Worm (Caenorhabditis elegans) whole organism, late embryonic: ENCODE data around the gene fipr-6.
A peak's percentile ranks its signal among the peaks of the same experiment; 100 is the strongest.

Experiments used
- C38D4.7 ChIP-seq: fragments of 200-800 bp; sonication (Bioruptor generic); optimal IDR thresholded peaks from 2 replicates; lab custom pipeline; 2018; ENCODE audit warnings: mild to moderate bottlenecking, missing genetic modification characterization, moderate library complexity, missing compliant biosample characterization
- K02D7.2 ChIP-seq: sonication (generic microtip); optimal IDR thresholded peaks from 2 replicates; lab custom pipeline; 2017; ENCODE audit warnings: mild to moderate bottlenecking, missing genetic modification characterization, missing compliant biosample characterization
- K09A11.1 ChIP-seq: sonication (generic microtip); optimal IDR thresholded peaks from 2 replicates; lab custom pipeline; 2017; ENCODE audit warnings: antibody characterized with exemption, mild to moderate bottlenecking, missing genetic modification characterization, missing compliant biosample characterization; ENCODE audit not compliant: insufficient read depth
- Y22D7AL.16 ChIP-seq: sonication (generic microtip); optimal IDR thresholded peaks from 2 replicates; lab custom pipeline; 2016; ENCODE audit warnings: missing genetic modification characterization, missing compliant biosample characterization
- ceh-14 ChIP-seq: sonication (generic microtip); optimal IDR thresholded peaks from 2 replicates; lab custom pipeline; 2016; ENCODE audit warnings: missing genotype, missing genetic modification characterization, missing compliant biosample characterization
- ceh-18 ChIP-seq: sonication (generic microtip); optimal IDR thresholded peaks from 2 replicates; lab custom pipeline; 2016; ENCODE audit warnings: missing genetic modification characterization, missing compliant biosample characterization
- ceh-19 ChIP-seq: fragments of 200-800 bp; sonication (Bioruptor generic); optimal IDR thresholded peaks from 2 replicates; lab custom pipeline; 2018; ENCODE audit warnings: mild to moderate bottlenecking, missing genetic modification characterization, missing compliant biosample characterization
- ceh-2 ChIP-seq: sonication (generic microtip); optimal IDR thresholded peaks from 2 replicates; lab custom pipeline; 2016; ENCODE audit warnings: missing genotype, missing genetic modification characterization, missing compliant biosample characterization
- ceh-24 ChIP-seq: sonication (generic microtip); optimal IDR thresholded peaks from 2 replicates; lab custom pipeline; 2016; ENCODE audit warnings: mild to moderate bottlenecking, missing genetic modification characterization, missing compliant biosample characterization
- ceh-30 ChIP-seq: fragments of 150-350 bp; optimal IDR thresholded peaks from 2 replicates; lab custom pipeline; 2014; ENCODE audit warnings: missing biosample characterization, missing genetic modification characterization
- ceh-31 ChIP-seq: sonication (generic microtip); optimal IDR thresholded peaks from 2 replicates; lab custom pipeline; 2016; ENCODE audit warnings: missing genetic modification characterization, missing compliant biosample characterization
- ceh-34 ChIP-seq: sonication (generic microtip); optimal IDR thresholded peaks from 2 replicates; lab custom pipeline; 2016; ENCODE audit warnings: mild to moderate bottlenecking, missing genetic modification characterization, missing compliant biosample characterization
- che-1 ChIP-seq: sonication (generic microtip); optimal IDR thresholded peaks from 2 replicates; lab custom pipeline; 2016; ENCODE audit warnings: mild to moderate bottlenecking, missing genetic modification characterization, missing compliant biosample characterization
- elt-2 ChIP-seq: sonication (generic microtip); optimal IDR thresholded peaks from 2 replicates; lab custom pipeline; 2016; ENCODE audit warnings: missing genetic modification reagents, missing genetic modification characterization, missing compliant biosample characterization
- ets-4 ChIP-seq: sonication (generic microtip); optimal IDR thresholded peaks from 2 replicates; lab custom pipeline; 2016; ENCODE audit warnings: missing genetic modification characterization, missing compliant biosample characterization
- fkh-6 ChIP-seq: sonication (generic microtip); optimal IDR thresholded peaks from 2 replicates; lab custom pipeline; 2016; ENCODE audit warnings: missing genetic modification characterization, missing compliant biosample characterization
- hlh-13 ChIP-seq: fragments of 200-800 bp; sonication (Bioruptor generic); optimal IDR thresholded peaks from 2 replicates; lab custom pipeline; 2018; ENCODE audit warnings: mild to moderate bottlenecking, missing genetic modification characterization, missing compliant biosample characterization
- hlh-6 ChIP-seq: sonication (generic microtip); optimal IDR thresholded peaks from 2 replicates; lab custom pipeline; 2016; ENCODE audit warnings: missing genotype, missing genetic modification characterization, missing compliant biosample characterization
- hlh-8 ChIP-seq: sonication (generic microtip); optimal IDR thresholded peaks from 2 replicates; lab custom pipeline; 2016; ENCODE audit warnings: missing genotype, missing genetic modification characterization, missing compliant biosample characterization
- lim-6 ChIP-seq: sonication (generic microtip); optimal IDR thresholded peaks from 2 replicates; lab custom pipeline; 2016; ENCODE audit warnings: missing genetic modification characterization, missing compliant biosample characterization
- mec-3 ChIP-seq: sonication (generic microtip); optimal IDR thresholded peaks from 2 replicates; lab custom pipeline; 2016; ENCODE audit warnings: borderline replicate concordance, missing genetic modification characterization, missing compliant biosample characterization
- npax-4 ChIP-seq: sonication (generic microtip); optimal IDR thresholded peaks from 2 replicates; lab custom pipeline; 2016; ENCODE audit warnings: missing genetic modification characterization, missing compliant biosample characterization
- pat-9 ChIP-seq: fragments of 200-800 bp; sonication (Bioruptor generic); optimal IDR thresholded peaks from 2 replicates; lab custom pipeline; 2018; ENCODE audit warnings: mild to moderate bottlenecking, missing genetic modification characterization, moderate library complexity, missing compliant biosample characterization
- pax-1 ChIP-seq: fragments of 150-350 bp; optimal IDR thresholded peaks from 2 replicates; lab custom pipeline; 2014; ENCODE audit warnings: missing biosample characterization, missing genetic modification characterization
- pha-4 ChIP-seq: fragments of 150-350 bp; optimal IDR thresholded peaks from 2 replicates; lab custom pipeline; 2018; ENCODE audit warnings: missing biosample characterization, missing genetic modification reagents, missing genetic modification characterization
- pqm-1 ChIP-seq: sonication (generic microtip); optimal IDR thresholded peaks from 2 replicates; lab custom pipeline; 2016; ENCODE audit warnings: missing genetic modification characterization, missing compliant biosample characterization
- pros-1 ChIP-seq: fragments of 150-350 bp; optimal IDR thresholded peaks from 2 replicates; lab custom pipeline; 2014; ENCODE audit warnings: missing biosample characterization, missing genetic modification reagents, missing genetic modification characterization
- rnt-1 ChIP-seq: sonication (generic microtip); optimal IDR thresholded peaks from 2 replicates; lab custom pipeline; 2016; ENCODE audit warnings: missing genetic modification characterization, missing compliant biosample characterization
- sdc-2 ChIP-seq: sonication (generic microtip); optimal IDR thresholded peaks from 2 replicates; lab custom pipeline; 2016; ENCODE audit warnings: missing genotype, missing genetic modification characterization, missing compliant biosample characterization
- sox-2 ChIP-seq: fragments of 200-800 bp; sonication (Bioruptor generic); IDR thresholded peaks from 2 replicates; pipeline ENCODE4 v1.3.6; 2022; ENCODE audit warnings: missing genetic modification reagents, missing genetic modification characterization, missing compliant biosample characterization
- syd-9 ChIP-seq: sonication (generic microtip); optimal IDR thresholded peaks from 2 replicates; lab custom pipeline; 2016; ENCODE audit warnings: mild to moderate bottlenecking, missing genetic modification characterization, moderate library complexity, missing compliant biosample characterization
- tbx-2 ChIP-seq: sonication (generic microtip); optimal IDR thresholded peaks from 2 replicates; lab custom pipeline; 2016; ENCODE audit warnings: missing genetic modification characterization, missing compliant biosample characterization
- tbx-7 ChIP-seq: sonication (generic microtip); optimal IDR thresholded peaks from 2 replicates; lab custom pipeline; 2016; ENCODE audit warnings: missing genotype, missing genetic modification characterization, missing compliant biosample characterization
- unc-42 ChIP-seq: sonication (generic microtip); optimal IDR thresholded peaks from 2 replicates; lab custom pipeline; 2016; ENCODE audit warnings: missing genotype, missing genetic modification characterization, missing compliant biosample characterization
- unc-55 ChIP-seq: sonication (generic microtip); optimal IDR thresholded peaks from 2 replicates; lab custom pipeline; 2017; ENCODE audit warnings: missing biosample characterization, missing genetic modification reagents, missing genetic modification characterization
- unc-86 ChIP-seq: sonication (generic microtip); optimal IDR thresholded peaks from 2 replicates; lab custom pipeline; 2016; ENCODE audit warnings: missing genetic modification characterization, missing compliant biosample characterization
- zip-5 ChIP-seq: sonication (generic microtip); optimal IDR thresholded peaks from 2 replicates; lab custom pipeline; 2016; ENCODE audit warnings: missing genetic modification characterization, missing compliant biosample characterization

fipr-6 gene

DNA sequence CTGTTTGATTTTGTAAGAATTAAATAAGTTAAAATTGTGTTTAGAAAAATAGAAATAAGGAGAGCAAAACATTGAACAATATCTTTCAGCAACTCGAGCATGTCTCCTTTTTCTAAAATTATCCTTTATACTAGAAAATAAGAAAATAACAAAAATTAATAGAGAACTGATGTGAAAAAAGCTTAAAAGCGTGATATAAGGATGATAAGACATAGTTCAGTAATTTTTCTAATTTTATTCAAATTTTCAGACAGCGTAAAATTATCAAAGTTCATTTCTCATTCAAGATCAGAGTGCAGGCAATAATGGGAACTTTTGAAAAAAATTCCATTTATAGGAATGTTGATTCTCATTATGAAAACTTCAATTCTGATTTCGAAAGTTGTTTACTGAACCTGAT is 2.3 kb downstream of the fipr-6 start, which contains the start of gene str-182:
TSS of gene str-182 (minus strand) at position 101 of the 400 bp plus-strand sequence.
- no peak for TF ChIP-seq pqm-1
- TF ChIP-seq ets-4 (tag; lab: Kevin White, UChicago), result no peak
- TF ChIP-seq syd-9 (tag; lab: Kevin White, UChicago), result no peak
- no peak for TF ChIP-seq lim-6 (tag; lab: Kevin White, UChicago)
- no peak for TF ChIP-seq hlh-6
- no peak for TF ChIP-seq npax-4 (tag; lab: Kevin White, UChicago)
- TF ChIP-seq che-1 (tag; lab: Kevin White, UChicago), result no peak
- no peak for TF ChIP-seq ceh-19 (GFP tag; lab: Kevin White, UChicago)
- no peak for TF ChIP-seq ceh-18 (tag; lab: Kevin White, UChicago)
- TF ChIP-seq elt-2 (tag; lab: Kevin White, UChicago), result no peak

DNA sequence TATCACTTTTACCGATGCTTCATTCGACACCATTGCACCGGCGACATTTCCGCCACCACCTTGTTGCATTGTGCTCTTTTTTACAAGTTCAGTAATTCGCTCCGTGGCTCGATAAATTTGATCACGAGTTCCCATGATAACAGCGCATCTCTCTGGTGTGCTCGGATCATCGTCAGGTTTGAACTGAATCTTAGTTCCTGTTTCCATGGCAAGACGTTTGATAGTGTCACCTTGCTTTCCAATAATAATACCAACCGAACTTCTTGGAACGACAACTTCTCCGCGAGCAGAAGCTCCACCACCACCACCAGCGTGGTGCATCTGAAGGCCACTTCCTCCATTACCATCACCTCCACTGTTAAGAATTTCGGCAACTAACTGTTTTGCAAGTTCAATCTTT is 6.1 kb downstream of the fipr-6 start:
- TF ChIP-seq hlh-8 (tag; lab: Kevin White, UChicago) (no peak), Y22D7AL.16 (no peak), che-1 (tag; lab: Kevin White, UChicago) (no peak), unc-42 (tag; lab: Kevin White, UChicago) (no peak), sdc-2 (no peak), ceh-18 (tag; lab: Kevin White, UChicago) (no peak), unc-86 (no peak), fkh-6 (tag; lab: Kevin White, UChicago) (no peak), ceh-30 (tag; lab: Kevin White, UChicago) (no peak), hlh-13 (GFP tag; lab: Kevin White, UChicago) (no peak), ceh-2 (tag; lab: Kevin White, UChicago) (no peak), ceh-24 (tag; lab: Kevin White, UChicago) (no peak), C38D4.7 (no peak), syd-9 (tag; lab: Kevin White, UChicago) (no peak), ceh-34 (tag; lab: Kevin White, UChicago) (no peak), K09A11.1 (tag; lab: Kevin White, UChicago) (no peak), unc-55 (no peak)
- TF ChIP-seq, all 69 proteins: peak for 0

DNA sequence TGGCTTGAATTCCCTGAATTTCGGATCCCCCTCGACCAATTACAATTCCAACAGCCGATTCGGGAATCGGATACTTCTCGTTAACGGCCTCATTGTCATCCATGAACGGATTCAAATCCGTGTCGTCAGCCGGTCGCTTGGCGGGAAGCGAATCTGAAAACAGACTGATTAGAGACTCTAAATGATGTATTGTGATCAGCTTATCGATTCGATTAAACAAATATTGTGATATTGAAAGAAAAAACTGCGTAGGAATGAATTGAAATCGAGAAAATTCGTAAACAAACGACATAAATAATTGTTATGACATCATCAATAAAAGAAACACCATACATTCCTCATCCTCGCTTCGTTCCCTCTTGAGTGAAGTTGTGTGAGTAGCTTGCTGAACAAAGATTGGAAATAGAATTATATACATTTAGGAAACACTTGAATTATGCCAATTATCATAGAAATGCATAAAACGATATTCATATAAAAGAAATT is 7.0 kb downstream of the fipr-6 start:
- TF ChIP-seq pat-9 (tag; lab: Kevin White, UChicago) (no peak), mec-3 (tag; lab: Kevin White, UChicago) (no peak), che-1 (tag; lab: Kevin White, UChicago) (no peak), ets-4 (tag; lab: Kevin White, UChicago) (no peak), pros-1 (tag; lab: Kevin White, UChicago) (no peak), syd-9 (tag; lab: Kevin White, UChicago) (no peak), sox-2 (GFP tag; lab: Robert Waterston, UW) (no peak), K02D7.2 (tag; lab: Kevin White, UChicago) (no peak), unc-55 (no peak)

DNA sequence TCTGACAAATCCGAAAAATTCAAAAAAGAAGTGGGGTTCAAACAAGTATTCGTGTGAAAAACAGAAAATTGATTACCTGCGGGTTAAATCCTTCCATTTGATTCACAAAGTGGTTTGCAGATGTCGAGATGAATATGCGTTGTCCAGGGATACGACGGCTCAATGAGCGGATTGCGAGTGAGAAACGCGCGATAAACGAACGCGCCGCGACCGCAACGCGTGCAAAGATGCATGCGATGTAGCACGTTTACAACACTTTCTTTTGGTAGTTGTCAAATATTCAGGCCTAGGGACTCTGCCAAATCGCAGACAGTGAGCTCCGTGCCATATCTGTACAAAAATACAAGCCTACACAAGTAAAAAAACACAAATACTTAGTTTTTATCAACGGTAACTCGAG is 7.6 kb downstream of the fipr-6 start, which contains the start of gene fubl-1:
TSS of gene fubl-1 (minus strand) at position 202 of the 400 bp plus-strand sequence.
- peak; percentile 26 for TF ChIP-seq tbx-2 (tag; lab: Kevin White, UChicago)
- no peak for TF ChIP-seq zip-5
- TF ChIP-seq pha-4, result no peak
- peak; percentile 59 for TF ChIP-seq ceh-31 (tag; lab: Kevin White, UChicago)
- peak; percentile 30 for TF ChIP-seq unc-55
- no peak for TF ChIP-seq rnt-1 (tag; lab: Kevin White, UChicago)

DNA sequence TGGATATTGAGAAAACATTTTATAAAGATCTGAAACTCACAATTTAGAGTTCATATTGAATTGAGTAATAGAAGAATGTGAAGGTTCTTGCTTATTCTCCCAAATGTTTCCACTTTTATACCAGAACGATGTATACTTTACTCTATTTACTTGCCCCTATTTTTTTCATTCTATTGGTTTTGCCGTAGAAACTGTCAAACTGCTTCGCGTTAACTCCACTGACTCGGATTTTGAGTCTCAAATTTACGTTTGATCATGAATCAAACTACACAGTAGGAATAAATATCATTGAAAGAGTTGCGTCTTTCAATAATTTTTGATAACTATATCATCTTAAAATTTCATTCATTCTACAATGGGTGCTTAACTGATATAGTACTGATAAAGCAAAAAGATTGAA is 8.8 kb downstream of the fipr-6 start, which contains the start of gene fipr-8:
TSS of gene fipr-8 (minus strand) at position 101 of the 400 bp plus-strand sequence.
- no peak for TF ChIP-seq tbx-2 (tag; lab: Kevin White, UChicago)
- no peak for TF ChIP-seq tbx-7 (tag; lab: Kevin White, UChicago)
- no peak for TF ChIP-seq ceh-24 (tag; lab: Kevin White, UChicago)
- TF ChIP-seq ceh-14 (tag; lab: Kevin White, UChicago), result no peak
- no peak for TF ChIP-seq unc-55
- no peak for TF ChIP-seq pros-1 (tag; lab: Kevin White, UChicago)
- TF ChIP-seq ceh-2 (tag; lab: Kevin White, UChicago), result no peak
- TF ChIP-seq pax-1, result no peak
- TF ChIP-seq sdc-2, result no peak
- no peak for TF ChIP-seq rnt-1 (tag; lab: Kevin White, UChicago)
- TF ChIP-seq fkh-6 (tag; lab: Kevin White, UChicago), result no peak
- TF ChIP-seq che-1 (tag; lab: Kevin White, UChicago), result no peak
